Worm (Caenorhabditis elegans) whole organism, L4 larva: Measurements from ENCODE around the gene flp-15.

Source experiments
- fos-1 ChIP-seq: fragments of 150-350 bp; optimal IDR thresholded peaks from 2 replicates; lab custom pipeline; 2014; ENCODE audit warnings: missing biosample characterization, missing genetic modification characterization
- sdz-12 ChIP-seq: fragments of 200-800 bp; sonication (Bioruptor generic); optimal IDR thresholded peaks from 2 replicates; lab custom pipeline; 2018; ENCODE audit warnings: mild to moderate bottlenecking, missing genetic modification characterization, missing compliant biosample characterization

DNA sequence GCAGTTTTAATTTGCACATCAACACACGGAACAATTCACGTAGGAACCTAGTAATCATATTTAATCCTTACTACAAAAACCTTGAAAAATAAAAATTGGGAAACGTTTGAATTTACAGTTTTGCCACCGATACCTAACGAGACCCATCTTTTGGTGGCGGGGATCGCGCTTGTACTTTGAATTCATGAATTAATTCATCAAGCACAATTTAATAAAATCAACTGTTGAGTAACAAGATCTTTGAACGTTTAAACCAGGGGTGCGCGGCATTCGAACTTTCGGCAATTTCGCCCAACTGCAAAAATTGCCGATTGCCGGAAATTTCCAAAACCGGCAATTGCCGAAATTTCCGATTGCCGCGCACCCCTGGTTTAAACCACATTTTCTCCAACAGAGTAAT lies 11.0 kb downstream of the flp-15 start:
- no peak for TF ChIP-seq fos-1 (tag; lab: Kevin White, UChicago)
- TF ChIP-seq sdz-12 (GFP tag; lab: Kevin White, UChicago): no peak
